1 fruit fly cellular context compared by ENCODE assay signal in the genomic region with DNA sequence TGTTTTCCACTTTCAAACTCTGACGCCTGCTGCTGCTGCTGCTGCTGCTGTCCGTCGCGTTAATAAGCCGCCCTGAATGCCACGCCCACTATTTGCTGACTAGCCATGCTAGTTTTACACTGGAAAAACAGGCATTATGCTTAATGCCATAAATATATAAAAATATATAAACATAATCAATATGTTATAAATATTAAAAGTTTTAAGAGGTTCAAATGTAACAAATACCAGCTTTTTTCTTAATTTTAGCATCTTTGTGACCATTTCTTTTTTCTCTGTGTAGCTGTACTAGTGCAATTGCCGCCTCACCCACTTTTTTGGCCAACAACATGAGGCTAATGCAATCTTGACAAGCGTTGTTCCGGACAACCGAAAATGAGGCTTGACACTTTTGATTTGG.
A peak's percentile ranks its signal among the peaks of the same experiment; 100 is the strongest.
TF ChIP-seq lines count a peak whose summit lies in the region.

No protein-coding gene starts in this region.

TF ChIP-seq in whole organism, embryonic, 481 proteins besides CTCF, POLR2A, EP300 and RAD21 (continued from another document and continues in another):
- TF ChIP-seq CG9817 (tag; optimal IDR thresholded peaks at IDR 0.05; lab: Kevin White, UChicago) (peak; percentile 3), twi (tag; optimal IDR thresholded peaks at IDR 0.05; lab: Kevin White, UChicago) (no peak), Sin3A (optimal IDR thresholded peaks at IDR 0.05; lab: Kevin White, UChicago) (no peak), CG12104 (GFP tag; optimal IDR thresholded peaks at IDR 0.05; lab: Kevin White, UChicago) (no peak), bowl (GFP tag; IDR thresholded peaks at IDR 0.05; lab: Robert Waterston, UW) (no peak), ac (GFP tag; optimal IDR thresholded peaks at IDR 0.05; lab: Kevin White, UChicago) (no peak), peb (GFP tag; IDR thresholded peaks at IDR 0.05; lab: Robert Waterston, UW) (no peak; the same call in 1 of the 2 replicates), CG17361 (GFP tag; IDR thresholded peaks at IDR 0.05; lab: Robert Waterston, UW) (peak; percentile 67), cg (GFP tag; optimal IDR thresholded peaks at IDR 0.05; lab: Kevin White, UChicago) (no peak), CG8281 (tag; optimal IDR thresholded peaks at IDR 0.05; lab: Kevin White, UChicago) (no peak), CG11560 (tag; IDR thresholded peaks at IDR 0.05; lab: Robert Waterston, UW) (no peak), CG16779 (GFP tag; IDR thresholded peaks at IDR 0.05; lab: Robert Waterston, UW) (no peak), CG18011 (GFP tag; optimal IDR thresholded peaks at IDR 0.05; lab: Kevin White, UChicago) (no peak), CG12219 (GFP tag; optimal IDR thresholded peaks at IDR 0.05; lab: Kevin White, UChicago) (no peak), CG11093 (GFP tag; IDR thresholded peaks at IDR 0.05; lab: Robert Waterston, UW) (no peak), Hr78 (GFP tag; optimal IDR thresholded peaks at IDR 0.05; lab: Kevin White, UChicago) (no peak), E2f1 (GFP tag; IDR thresholded peaks at IDR 0.05; lab: Robert Waterston, UW) (0 out of 2 replicates have a peak, but pooled peaks have one; percentile 12), Fer1 (GFP tag; optimal IDR thresholded peaks at IDR 0.05; lab: Kevin White, UChicago) (peak; percentile 39), Sry-β (GFP tag; optimal IDR thresholded peaks at IDR 0.05; lab: Kevin White, UChicago) (no peak), CG2712 (tag; optimal IDR thresholded peaks at IDR 0.05; lab: Kevin White, UChicago) (peak; percentile 77), Gug (GFP tag; IDR thresholded peaks at IDR 0.05; lab: Robert Waterston, UW) (peak; percentile 9; the same call in 2 of the 4 replicates), CG10462 (GFP tag; optimal IDR thresholded peaks at IDR 0.05; lab: Kevin White, UChicago) (no peak), Pdp1 (GFP tag; optimal IDR thresholded peaks at IDR 0.05; lab: Kevin White, UChicago) (no peak), NFAT (GFP tag; IDR thresholded peaks at IDR 0.05; lab: Robert Waterston, UW) (no peak), Dip3 (GFP tag; optimal IDR thresholded peaks at IDR 0.05; lab: Kevin White, UChicago) (no peak), HLH4C (GFP tag; IDR thresholded peaks at IDR 0.05; lab: Robert Waterston, UW; ENCODE audit: partially characterized antibody) (no peak), CG8388 (GFP tag; optimal IDR thresholded peaks at IDR 0.05; lab: Kevin White, UChicago) (peak; percentile 13), shn (GFP tag; optimal IDR thresholded peaks at IDR 0.05; lab: Kevin White, UChicago) (no peak), Max (GFP tag; optimal IDR thresholded peaks at IDR 0.05; lab: Kevin White, UChicago) (no peak), sna (GFP tag; IDR thresholded peaks at IDR 0.05; lab: Robert Waterston, UW; ENCODE audit: partially characterized antibody) (no peak), CG17568 (GFP tag; optimal IDR thresholded peaks at IDR 0.05; lab: Kevin White, UChicago) (no peak), grau (tag; optimal IDR thresholded peaks at IDR 0.05; lab: Kevin White, UChicago) (peak; percentile 33), ssp (GFP tag; IDR thresholded peaks at IDR 0.05; lab: Robert Waterston, UW) (no peak), chn (GFP tag; optimal IDR thresholded peaks at IDR 0.05; lab: Kevin White, UChicago) (no peak), CG16813 (GFP tag; IDR thresholded peaks at IDR 0.05; lab: Robert Waterston, UW; ENCODE audit: partially characterized antibody) (no peak), CG15269 (tag; optimal IDR thresholded peaks at IDR 0.05; lab: Kevin White, UChicago) (peak; percentile 4), ken (GFP tag; IDR thresholded peaks at IDR 0.05; lab: Robert Waterston, UW) (no peak; the same call in 2 of the 3 replicates), jing (GFP tag; optimal IDR thresholded peaks at IDR 0.05; lab: Kevin White, UChicago) (no peak), CG1602 (GFP tag; optimal IDR thresholded peaks at IDR 0.05; lab: Kevin White, UChicago) (no peak), Rfx (GFP tag; IDR thresholded peaks at IDR 0.05; lab: Robert Waterston, UW) (no peak), CG17802 (tag; optimal IDR thresholded peaks at IDR 0.05; lab: Kevin White, UChicago) (no peak), nmo (GFP tag; optimal IDR thresholded peaks at IDR 0.05; lab: Kevin White, UChicago) (peak; percentile 17), abd-A (tag; optimal IDR thresholded peaks at IDR 0.05; lab: Kevin White, UChicago) (no peak), PHDP (tag; optimal IDR thresholded peaks at IDR 0.05; lab: Kevin White, UChicago) (peak; percentile 9), Asciz (GFP tag; optimal IDR thresholded peaks at IDR 0.05; lab: Kevin White, UChicago) (peak; percentile 25), CG15514 (GFP tag; optimal IDR thresholded peaks at IDR 0.05; lab: Kevin White, UChicago) (peak; percentile 13), gfzf (GFP tag; optimal IDR thresholded peaks at IDR 0.05; lab: Kevin White, UChicago) (no peak), HmgZ (tag; optimal IDR thresholded peaks at IDR 0.05; lab: Kevin White, UChicago) (no peak), amos (GFP tag; IDR thresholded peaks at IDR 0.05; lab: Robert Waterston, UW; ENCODE audit: partially characterized antibody) (no peak), NC2α (GFP tag; optimal IDR thresholded peaks at IDR 0.05; lab: Kevin White, UChicago) (no peak), Dek (tag; optimal IDR thresholded peaks at IDR 0.05; lab: Kevin White, UChicago) (no peak), CG15479 (GFP tag; optimal IDR thresholded peaks at IDR 0.05; lab: Kevin White, UChicago) (no peak), Ssrp (tag; optimal IDR thresholded peaks at IDR 0.05; lab: Kevin White, UChicago) (peak; percentile 8), usp (GFP tag; optimal IDR thresholded peaks at IDR 0.05; lab: Kevin White, UChicago) (no peak), caup (GFP tag; optimal IDR thresholded peaks at IDR 0.05; lab: Kevin White, UChicago; ENCODE audit: severe bottlenecking) (no peak), CG11456 (GFP tag; IDR thresholded peaks at IDR 0.05; lab: Robert Waterston, UW) (no peak), Gsc (GFP tag; IDR thresholded peaks at IDR 0.05; lab: Robert Waterston, UW) (no peak), tup (GFP tag; optimal IDR thresholded peaks at IDR 0.05; lab: Kevin White, UChicago) (no peak), CG12299 (tag; optimal IDR thresholded peaks at IDR 0.05; lab: Kevin White, UChicago) (no peak), hbn (GFP tag; IDR thresholded peaks at IDR 0.05; lab: Robert Waterston, UW; ENCODE audit: partially characterized antibody) (no peak), CG34376 (GFP tag; optimal IDR thresholded peaks at IDR 0.05; lab: Kevin White, UChicago) (no peak), CG4404 (GFP tag; IDR thresholded peaks at IDR 0.05; lab: Robert Waterston, UW) (no peak), CG5245 (GFP tag; optimal IDR thresholded peaks at IDR 0.05; lab: Kevin White, UChicago) (no peak), Optix (GFP tag; IDR thresholded peaks at IDR 0.05; lab: Robert Waterston, UW) (no peak), fd96Cb (tag; optimal IDR thresholded peaks at IDR 0.05; lab: Kevin White, UChicago) (peak; percentile 39), CG18262 (tag; optimal IDR thresholded peaks at IDR 0.05; lab: Kevin White, UChicago) (peak; percentile 71), gcm (GFP tag; optimal IDR thresholded peaks at IDR 0.05; lab: Kevin White, UChicago) (no peak), Abd-B (GFP tag; optimal IDR thresholded peaks at IDR 0.05; lab: Kevin White, UChicago) (no peak), CG10209 (GFP tag; optimal IDR thresholded peaks at IDR 0.05; lab: Kevin White, UChicago) (peak; percentile 31), CG10321 (GFP tag; IDR thresholded peaks at IDR 0.05; lab: Robert Waterston, UW) (no peak), CG17359 (tag; optimal IDR thresholded peaks at IDR 0.05; lab: Kevin White, UChicago) (peak; percentile 47), Ada2b (GFP tag; IDR thresholded peaks at IDR 0.05; lab: Robert Waterston, UW) (no peak), Atf-2 (GFP tag; optimal IDR thresholded peaks at IDR 0.05; lab: Kevin White, UChicago) (no peak), wek (GFP tag; optimal IDR thresholded peaks at IDR 0.05; lab: Kevin White, UChicago) (no peak), ems (GFP tag; optimal IDR thresholded peaks at IDR 0.05; lab: Kevin White, UChicago) (no peak), HHEX (GFP tag; optimal IDR thresholded peaks at IDR 0.05; lab: Kevin White, UChicago) (no peak), CG10654 (GFP tag; optimal IDR thresholded peaks at IDR 0.05; lab: Kevin White, UChicago) (no peak), CG5953 (GFP tag; IDR thresholded peaks at IDR 0.05; lab: Robert Waterston, UW) (no peak), btn (GFP tag; optimal IDR thresholded peaks at IDR 0.05; lab: Kevin White, UChicago) (no peak), Ptx1 (GFP tag; IDR thresholded peaks at IDR 0.05; lab: Robert Waterston, UW) (peak; percentile 35; the same call in 1 of the 2 replicates), ara (GFP tag; IDR thresholded peaks at IDR 0.05; lab: Robert Waterston, UW) (peak; percentile 40; the same call in 1 of the 2 replicates), CG34224 (GFP tag; IDR thresholded peaks at IDR 0.05; lab: Robert Waterston, UW; ENCODE audit: partially characterized antibody) (no peak), dpn (GFP tag; optimal IDR thresholded peaks at IDR 0.05; lab: Kevin White, UChicago) (peak in 1 of 2 experiments; percentile 34), Elba2 (GFP tag; optimal IDR thresholded peaks at IDR 0.05; lab: Kevin White, UChicago) (no peak), Meics (GFP tag; optimal IDR thresholded peaks at IDR 0.05; lab: Kevin White, UChicago) (peak; percentile 32), inv (GFP tag; IDR thresholded peaks at IDR 0.05; lab: Robert Waterston, UW; ENCODE audit: partially characterized antibody) (no peak), zen2 (GFP tag; IDR thresholded peaks at IDR 0.05; lab: Robert Waterston, UW; ENCODE audit: partially characterized antibody) (no peak), CG10979 (tag; optimal IDR thresholded peaks at IDR 0.05; lab: Kevin White, UChicago) (peak; percentile 62), Chrac-16 (GFP tag; optimal IDR thresholded peaks at IDR 0.05; lab: Kevin White, UChicago) (no peak), CG30403 (GFP tag; optimal IDR thresholded peaks at IDR 0.05; lab: Kevin White, UChicago) (peak; percentile 47), prd (optimal IDR thresholded peaks at IDR 0.05; lab: Kevin White, UChicago) (no peak), prd (GFP tag; IDR thresholded peaks at IDR 0.05; lab: Robert Waterston, UW) (peak; percentile 70), CG3281 (GFP tag; optimal IDR thresholded peaks at IDR 0.05; lab: Kevin White, UChicago) (peak; percentile 22), bigmax (GFP tag; optimal IDR thresholded peaks at IDR 0.05; lab: Kevin White, UChicago) (no peak), chinmo (GFP tag; IDR thresholded peaks at IDR 0.05; lab: Robert Waterston, UW; ENCODE audit: partially characterized antibody) (no peak), BtbVII (GFP tag; optimal IDR thresholded peaks at IDR 0.05; lab: Kevin White, UChicago) (no peak), az2 (GFP tag; optimal IDR thresholded peaks at IDR 0.05; lab: Kevin White, UChicago) (peak; percentile 15), Atf6 (GFP tag; IDR thresholded peaks at IDR 0.05; lab: Robert Waterston, UW) (no peak), CG14014 (GFP tag; IDR thresholded peaks at IDR 0.05; lab: Robert Waterston, UW) (no peak), Aef1 (GFP tag; IDR thresholded peaks at IDR 0.05; lab: Robert Waterston, UW) (no peak), Ravus (GFP tag; IDR thresholded peaks at IDR 0.05; lab: Robert Waterston, UW) (no peak; the same call in 1 of the 2 replicates), ap (GFP tag; IDR thresholded peaks at IDR 0.05; lab: Robert Waterston, UW) (peak; percentile 26; the same call in 1 of the 2 replicates), Lhr (GFP tag; optimal IDR thresholded peaks at IDR 0.05; lab: Kevin White, UChicago) (no peak), ttk (GFP tag; IDR thresholded peaks at IDR 0.05; lab: Robert Waterston, UW) (no peak), Trl (optimal IDR thresholded peaks at IDR 0.05; lab: Kevin White, UChicago) (no peak), Trl (GFP tag; optimal IDR thresholded peaks at IDR 0.05; lab: Kevin White, UChicago) (no peak), Dfd (GFP tag; optimal IDR thresholded peaks at IDR 0.05; lab: Kevin White, UChicago) (no peak), Hmr (GFP tag; optimal IDR thresholded peaks at IDR 0.05; lab: Kevin White, UChicago) (peak; percentile 37), phol (tag; optimal IDR thresholded peaks at IDR 0.05; lab: Kevin White, UChicago) (peak; percentile 57), CG4854 (GFP tag; optimal IDR thresholded peaks at IDR 0.05; lab: Kevin White, UChicago) (no peak), sc (optimal IDR thresholded peaks at IDR 0.05; lab: Kevin White, UChicago) (no peak), sc (GFP tag; optimal IDR thresholded peaks at IDR 0.05; lab: Kevin White, UChicago) (no peak), CG18599 (GFP tag; optimal IDR thresholded peaks at IDR 0.05; lab: Kevin White, UChicago) (peak; percentile 49), CG15696 (tag; optimal IDR thresholded peaks at IDR 0.05; lab: Kevin White, UChicago) (peak; percentile 32), CG14050 (GFP tag; IDR thresholded peaks at IDR 0.05; lab: Robert Waterston, UW) (no peak), CG4424 (GFP tag; optimal IDR thresholded peaks at IDR 0.05; lab: Kevin White, UChicago) (peak; percentile 12), Scr (GFP tag; IDR thresholded peaks at IDR 0.05; lab: Robert Waterston, UW; ENCODE audit: partially characterized antibody) (no peak), sisA (GFP tag; IDR thresholded peaks at IDR 0.05; lab: Robert Waterston, UW) (0 out of 2 replicates have a peak, but pooled peaks have one; percentile 15), CG3726 (GFP tag; IDR thresholded peaks at IDR 0.05; lab: Robert Waterston, UW) (no peak), CG3995 (GFP tag; optimal IDR thresholded peaks at IDR 0.05; lab: Kevin White, UChicago) (no peak), CG11723 (GFP tag; optimal IDR thresholded peaks at IDR 0.05; lab: Kevin White, UChicago) (no peak), HmgD (GFP tag; optimal IDR thresholded peaks at IDR 0.05; lab: Kevin White, UChicago) (no peak), Xbp1 (GFP tag; optimal IDR thresholded peaks at IDR 0.05; lab: Kevin White, UChicago) (peak; percentile 11), Vsx1 (GFP tag; optimal IDR thresholded peaks at IDR 0.05; lab: Kevin White, UChicago) (peak; percentile 15), CG10267 (tag; optimal IDR thresholded peaks at IDR 0.05; lab: Kevin White, UChicago) (peak; percentile 42), seq (GFP tag; IDR thresholded peaks at IDR 0.05; lab: Robert Waterston, UW) (no peak), lmd (GFP tag; IDR thresholded peaks at IDR 0.05; lab: Robert Waterston, UW) (peak; percentile 37; the same call in 1 of the 2 replicates), CG11398 (GFP tag; optimal IDR thresholded peaks at IDR 0.05; lab: Kevin White, UChicago) (no peak), H2.0 (GFP tag; IDR thresholded peaks at IDR 0.05; lab: Robert Waterston, UW) (no peak), CoRest (tag; optimal IDR thresholded peaks at IDR 0.05; lab: Kevin White, UChicago) (peak; percentile 33)
